Worm (Caenorhabditis elegans) whole organism, L1 larva: ENCODE measurements around the gene frpr-13.

ENCODE experiments used
- C04F5.9 ChIP-seq: sonication (generic microtip); optimal IDR thresholded peaks from 2 replicates; lab custom pipeline; 2016; ENCODE audit warnings: missing genetic modification characterization, missing compliant biosample characterization
- C16A3.4 ChIP-seq: fragments of 150-350 bp; optimal IDR thresholded peaks from 2 replicates; lab custom pipeline; 2014; ENCODE audit warnings: missing biosample characterization, missing genetic modification characterization
- F16B12.6 ChIP-seq: fragments of 150-350 bp; optimal IDR thresholded peaks from 2 replicates; lab custom pipeline; 2014; ENCODE audit warnings: missing biosample characterization, missing genetic modification characterization
- blmp-1 ChIP-seq: fragments of 150-350 bp; optimal IDR thresholded peaks from 2 replicates; lab custom pipeline; 2014; ENCODE audit warnings: missing biosample characterization, missing genetic modification characterization
- ceh-63 ChIP-seq: fragments of 200-800 bp; sonication (Bioruptor generic); optimal IDR thresholded peaks from 2 replicates; lab custom pipeline; 2018; ENCODE audit warnings: mild to moderate bottlenecking, missing genetic modification characterization, missing compliant biosample characterization
- ceh-82 ChIP-seq, 3 experiments: fragments of 150-350 bp in 1 of 3; sonication (generic microtip) in 2 of 3; optimal IDR thresholded peaks; 2 replicates each; lab custom pipeline; 2014 to 2017; ENCODE audit warnings: missing biosample characterization in 3 of 3, missing genetic modification characterization in 3 of 3
- ces-1 ChIP-seq: fragments of 150-350 bp; optimal IDR thresholded peaks from 2 replicates; lab custom pipeline; 2014; ENCODE audit warnings: missing biosample characterization, missing genetic modification reagents, missing genetic modification characterization
- dsc-1 ChIP-seq: sonication (generic microtip); optimal IDR thresholded peaks from 2 replicates; lab custom pipeline; 2016; ENCODE audit warnings: mild to moderate bottlenecking, missing genetic modification characterization, missing compliant biosample characterization
- efl-1 ChIP-seq, 4 experiments: fragments of 150-350 bp; optimal IDR thresholded peaks in 3 of 4; peaks in 1 of 4; 1 replicate in 1 of 4; 2 replicates in 3 of 4; lab custom pipeline; 2014; ENCODE audit warnings: missing biosample characterization in 2 of 4, missing genetic modification characterization in 2 of 4, missing genetic modification reagents in 2 of 4
- elt-2 ChIP-seq: sonication (generic microtip); optimal IDR thresholded peaks from 2 replicates; lab custom pipeline; 2016; ENCODE audit warnings: missing genetic modification characterization, mild to moderate bottlenecking, inconsistent platforms, missing compliant biosample characterization, missing genetic modification reagents
- fkh-4 ChIP-seq: sonication (generic microtip); optimal IDR thresholded peaks from 2 replicates; lab custom pipeline; 2016; ENCODE audit warnings: missing compliant biosample characterization, missing genetic modification characterization, borderline replicate concordance
- grh-1 ChIP-seq: fragments of 200-800 bp; sonication (Bioruptor generic); IDR thresholded peaks from 2 replicates; pipeline ENCODE4 v1.3.6; 2022; ENCODE audit warnings: missing genetic modification reagents, missing genetic modification characterization, missing compliant biosample characterization
- hlh-4 ChIP-seq: sonication (generic microtip); optimal IDR thresholded peaks from 2 replicates; lab custom pipeline; 2016; ENCODE audit warnings: mild to moderate bottlenecking, missing genetic modification characterization, missing compliant biosample characterization
- jun-1 ChIP-seq: fragments of 150-350 bp; optimal IDR thresholded peaks from 2 replicates; lab custom pipeline; 2014; ENCODE audit warnings: missing biosample characterization, missing genetic modification reagents, missing genetic modification characterization
- lin-14 ChIP-seq: fragments of 200-800 bp; sonication (Bioruptor generic); optimal IDR thresholded peaks from 2 replicates; lab custom pipeline; 2018; ENCODE audit warnings: mild to moderate bottlenecking, missing genetic modification characterization, moderate library complexity, missing compliant biosample characterization
- lin-15B ChIP-seq: fragments of 150-350 bp; sonication (generic microtip); optimal IDR thresholded peaks from 3 replicates; lab custom pipeline; 2014; ENCODE audit warnings: missing biosample characterization, missing genetic modification characterization
- lin-35 ChIP-seq, 2 experiments: fragments of 150-350 bp; optimal IDR thresholded peaks; 2 replicates each; lab custom pipeline; 2014; ENCODE audit warnings: missing biosample characterization in 2 of 2, missing genetic modification characterization in 2 of 2, missing genetic modification reagents in 2 of 2
- mab-9 ChIP-seq: fragments of 200-800 bp; sonication (Bioruptor generic); IDR thresholded peaks from 2 replicates; pipeline ENCODE4 v1.3.6; 2022; ENCODE audit warnings: missing genetic modification reagents, missing genetic modification characterization, missing compliant biosample characterization
- nhr-20 ChIP-seq: sonication (generic microtip); optimal IDR thresholded peaks from 2 replicates; lab custom pipeline; 2016; ENCODE audit warnings: mild to moderate bottlenecking, missing genetic modification characterization, missing compliant biosample characterization
- nhr-237 ChIP-seq: fragments of 150-350 bp; optimal IDR thresholded peaks from 2 replicates; lab custom pipeline; 2014; ENCODE audit warnings: missing biosample characterization, missing genetic modification characterization
- nhr-47 ChIP-seq: sonication (generic microtip); optimal IDR thresholded peaks from 2 replicates; lab custom pipeline; 2016; ENCODE audit warnings: mild to moderate bottlenecking, missing genetic modification characterization, moderate library complexity, missing compliant biosample characterization
- nhr-71 ChIP-seq: sonication (generic microtip); optimal IDR thresholded peaks from 2 replicates; lab custom pipeline; 2016; ENCODE audit warnings: mild to moderate bottlenecking, missing genetic modification characterization, moderate library complexity, missing compliant biosample characterization
- nhr-76 ChIP-seq: sonication (generic microtip); optimal IDR thresholded peaks from 2 replicates; lab custom pipeline; 2017; ENCODE audit warnings: missing biosample characterization, missing genetic modification characterization
- nhr-85 ChIP-seq: sonication (generic microtip); peaks from one replicate; lab custom pipeline; 2016; ENCODE audit warnings: missing genetic modification characterization, inconsistent platforms, missing compliant biosample characterization
- nhr-90 ChIP-seq: sonication (generic microtip); optimal IDR thresholded peaks from 2 replicates; lab custom pipeline; 2016; ENCODE audit warnings: mild to moderate bottlenecking, missing genetic modification characterization, missing compliant biosample characterization; ENCODE audit not compliant: poor library complexity
- pax-3 ChIP-seq: fragments of 200-800 bp; sonication (Bioruptor generic); optimal IDR thresholded peaks from 2 replicates; lab custom pipeline; 2018; ENCODE audit warnings: mild to moderate bottlenecking, missing genetic modification characterization, moderate library complexity, missing compliant biosample characterization
- rnt-1 ChIP-seq: sonication (generic microtip); optimal IDR thresholded peaks from 2 replicates; lab custom pipeline; 2016; ENCODE audit warnings: mild to moderate bottlenecking, missing genetic modification characterization, moderate library complexity, missing compliant biosample characterization
- snu-23 ChIP-seq: sonication (generic microtip); optimal IDR thresholded peaks from 2 replicates; lab custom pipeline; 2016; ENCODE audit warnings: missing genetic modification characterization, missing compliant biosample characterization
- sox-4 ChIP-seq: sonication (generic microtip); optimal IDR thresholded peaks from 2 replicates; lab custom pipeline; 2016; ENCODE audit warnings: missing genetic modification characterization, missing compliant biosample characterization
- sptf-1 ChIP-seq: fragments of 150-350 bp; optimal IDR thresholded peaks from 2 replicates; lab custom pipeline; 2014; ENCODE audit warnings: missing biosample characterization, missing genetic modification characterization
- sup-37 ChIP-seq: fragments of 200-800 bp; sonication (Bioruptor generic); optimal IDR thresholded peaks from 2 replicates; lab custom pipeline; 2018; ENCODE audit warnings: mild to moderate bottlenecking, missing genetic modification characterization, missing compliant biosample characterization
- tbx-2 ChIP-seq: sonication (generic microtip); optimal IDR thresholded peaks from 2 replicates; lab custom pipeline; 2016; ENCODE audit warnings: missing genetic modification characterization, missing compliant biosample characterization
- vab-15 ChIP-seq: sonication (generic microtip); optimal IDR thresholded peaks from 2 replicates; lab custom pipeline; 2017; ENCODE audit warnings: missing genotype, mild to moderate bottlenecking, missing genetic modification characterization, missing compliant biosample characterization
- zag-1 ChIP-seq: fragments of 150-350 bp; optimal IDR thresholded peaks from 2 replicates; lab custom pipeline; 2014; ENCODE audit warnings: missing biosample characterization, missing genetic modification characterization

Gene frpr-13

ce11 chrV:8922781-8923180 lies 23.9 kb downstream of the frpr-13 start, which contains the start of gene ttr-47 (continued):
- no peak for TF ChIP-seq pax-3 (tag; lab: Kevin White, UChicago)
- TF ChIP-seq nhr-71 (tag; lab: Kevin White, UChicago), result peak; percentile 36

- TF ChIP-seq nhr-85 (tag; lab: Kevin White, UChicago), result peak; percentile 22
These were observed 25.1 kb downstream of the frpr-13 start for ce11 chrV:8923976-8924375.

- TF ChIP-seq zag-1 (no peak), grh-1 (no peak), ceh-63 (GFP tag; lab: Kevin White, UChicago) (no peak), mab-9 (GFP tag; lab: Robert Waterston, UW) (no peak), nhr-237 (tag; lab: Kevin White, UChicago) (no peak), sox-4 (tag; lab: Kevin White, UChicago) (no peak), snu-23 (GFP tag; lab: Kevin White, UChicago) (no peak), C04F5.9 (tag; lab: Kevin White, UChicago) (no peak), fkh-4 (tag; lab: Kevin White, UChicago) (no peak)
- TF ChIP-seq, all 84 proteins: peak for 0
These were observed 28.9 kb downstream of the frpr-13 start for ce11 chrV:8927715-8928114.

- TF ChIP-seq grh-1 (no peak), efl-1 (optimal IDR thresholded peaks at IDR 0.05; lab: Kevin White, UChicago) (no peak), efl-1 (GFP tag; optimal IDR thresholded peaks at IDR 0.05 in 1 of 2; lab: Kevin White, UChicago) (peak in 1 of 2 experiments; percentile 32)
These were observed 30.1 kb downstream of the frpr-13 start, which contains the start of gene H14N18.4 for ce11 chrV:8928967-8929366. Gene H14N18.4, minus strand, starts transcription at chrV:8928978.

- TF ChIP-seq hlh-4 (tag; lab: Kevin White, UChicago) (no peak), lin-35 (GFP tag; optimal IDR thresholded peaks at IDR 0.05; lab: Kevin White, UChicago) (no peak), C16A3.4 (tag; lab: Kevin White, UChicago) (no peak), sup-37 (GFP tag; lab: Kevin White, UChicago) (no peak), nhr-90 (tag; lab: Kevin White, UChicago) (no peak), nhr-237 (tag; lab: Kevin White, UChicago) (no peak), rnt-1 (tag; lab: Kevin White, UChicago) (no peak), dsc-1 (no peak), lin-15B (no peak), ceh-63 (GFP tag; lab: Kevin White, UChicago) (no peak), F16B12.6 (tag; lab: Kevin White, UChicago) (no peak), nhr-20 (tag; lab: Kevin White, UChicago) (no peak), ceh-82 (tag; optimal IDR thresholded peaks at IDR 0.05; lab: Kevin White, UChicago) (no peak), sox-4 (tag; lab: Kevin White, UChicago) (no peak)
These were observed 33.5 kb downstream of the frpr-13 start, which contains the start of gene H14N18.2 for ce11 chrV:8932318-8932717. Gene H14N18.2, plus strand, starts transcription at chrV:8932618.

ce11 chrV:8934264-8934663 lies 35.4 kb downstream of the frpr-13 start:
- TF ChIP-seq efl-1 (optimal IDR thresholded peaks at IDR 0.05; lab: Kevin White, UChicago) (no peak), efl-1 (GFP tag; optimal IDR thresholded peaks at IDR 0.05 in 1 of 2; lab: Kevin White, UChicago) (peak in 1 of 2 experiments; percentile 51), lin-35 (GFP tag; optimal IDR thresholded peaks at IDR 0.05; lab: Kevin White, UChicago) (peak in 1 of 2 experiments; percentile 7), ces-1 (no peak), jun-1 (tag; lab: Kevin White, UChicago) (peak; percentile 25), tbx-2 (tag; lab: Kevin White, UChicago) (no peak), nhr-47 (no peak), sptf-1 (no peak), elt-2 (tag; lab: Kevin White, UChicago) (peak; percentile 4), blmp-1 (tag; lab: Kevin White, UChicago) (peak; percentile 52), lin-14 (GFP tag; lab: Kevin White, UChicago) (peak; percentile 40), zag-1 (no peak), vab-15 (tag; lab: Kevin White, UChicago) (no peak), nhr-76 (tag; lab: Kevin White, UChicago) (no peak)
